Worm (Caenorhabditis elegans) whole organism, late embryonic: ENCODE measurements around the gene mlk-1.

Experiments
- C38D4.7 ChIP-seq: fragments of 200-800 bp; sonication (Bioruptor generic); optimal IDR thresholded peaks from 2 replicates; lab custom pipeline; 2018; ENCODE audit warnings: mild to moderate bottlenecking, missing genetic modification characterization, moderate library complexity, missing compliant biosample characterization
- K02D7.2 ChIP-seq: sonication (generic microtip); optimal IDR thresholded peaks from 2 replicates; lab custom pipeline; 2017; ENCODE audit warnings: mild to moderate bottlenecking, missing genetic modification characterization, missing compliant biosample characterization
- K09A11.1 ChIP-seq: sonication (generic microtip); optimal IDR thresholded peaks from 2 replicates; lab custom pipeline; 2017; ENCODE audit warnings: antibody characterized with exemption, mild to moderate bottlenecking, missing genetic modification characterization, missing compliant biosample characterization; ENCODE audit not compliant: insufficient read depth
- ahr-1 ChIP-seq: sonication (generic microtip); optimal IDR thresholded peaks from 2 replicates; lab custom pipeline; 2016; ENCODE audit warnings: missing genetic modification characterization, missing compliant biosample characterization
- ama-1 ChIP-seq: fragments of 150-350 bp; optimal IDR thresholded peaks from 2 replicates; lab custom pipeline; 2014
- ceh-14 ChIP-seq: sonication (generic microtip); optimal IDR thresholded peaks from 2 replicates; lab custom pipeline; 2016; ENCODE audit warnings: missing genotype, missing genetic modification characterization, missing compliant biosample characterization
- ceh-19 ChIP-seq: fragments of 200-800 bp; sonication (Bioruptor generic); optimal IDR thresholded peaks from 2 replicates; lab custom pipeline; 2018; ENCODE audit warnings: mild to moderate bottlenecking, missing genetic modification characterization, missing compliant biosample characterization
- ceh-2 ChIP-seq: sonication (generic microtip); optimal IDR thresholded peaks from 2 replicates; lab custom pipeline; 2016; ENCODE audit warnings: missing genotype, missing genetic modification characterization, missing compliant biosample characterization
- ceh-30 ChIP-seq: fragments of 150-350 bp; optimal IDR thresholded peaks from 2 replicates; lab custom pipeline; 2014; ENCODE audit warnings: missing biosample characterization, missing genetic modification characterization
- ceh-34 ChIP-seq: sonication (generic microtip); optimal IDR thresholded peaks from 2 replicates; lab custom pipeline; 2016; ENCODE audit warnings: mild to moderate bottlenecking, missing genetic modification characterization, missing compliant biosample characterization
- ceh-48 ChIP-seq: sonication (generic microtip); optimal IDR thresholded peaks from 2 replicates; lab custom pipeline; 2016; ENCODE audit warnings: missing genetic modification characterization, inconsistent platforms, missing compliant biosample characterization
- dmd-4 ChIP-seq: sonication (generic microtip); optimal IDR thresholded peaks from 2 replicates; lab custom pipeline; 2016; ENCODE audit warnings: borderline replicate concordance, missing genetic modification characterization, missing compliant biosample characterization
- elt-2 ChIP-seq: sonication (generic microtip); optimal IDR thresholded peaks from 2 replicates; lab custom pipeline; 2016; ENCODE audit warnings: missing genetic modification reagents, missing genetic modification characterization, missing compliant biosample characterization
- elt-4 ChIP-seq: sonication (generic microtip); optimal IDR thresholded peaks from 2 replicates; lab custom pipeline; 2016; ENCODE audit warnings: missing genetic modification characterization, missing compliant biosample characterization
- fkh-10 ChIP-seq: fragments of 150-350 bp; optimal IDR thresholded peaks from 2 replicates; lab custom pipeline; 2014; ENCODE audit warnings: missing biosample characterization, missing genetic modification reagents, missing genetic modification characterization
- fkh-6 ChIP-seq: sonication (generic microtip); optimal IDR thresholded peaks from 2 replicates; lab custom pipeline; 2016; ENCODE audit warnings: missing genetic modification characterization, missing compliant biosample characterization
- hlh-15 ChIP-seq: sonication (generic microtip); optimal IDR thresholded peaks from 2 replicates; lab custom pipeline; 2016; ENCODE audit warnings: missing genetic modification characterization, missing compliant biosample characterization
- hlh-30 ChIP-seq: sonication (generic microtip); optimal IDR thresholded peaks from 2 replicates; lab custom pipeline; 2017; ENCODE audit warnings: antibody characterized with exemption, missing genetic modification characterization, missing compliant biosample characterization; ENCODE audit not compliant: insufficient read depth
- hlh-6 ChIP-seq: sonication (generic microtip); optimal IDR thresholded peaks from 2 replicates; lab custom pipeline; 2016; ENCODE audit warnings: missing genotype, missing genetic modification characterization, missing compliant biosample characterization
- lim-6 ChIP-seq: sonication (generic microtip); optimal IDR thresholded peaks from 2 replicates; lab custom pipeline; 2016; ENCODE audit warnings: missing genetic modification characterization, missing compliant biosample characterization
- lin-11 ChIP-seq: fragments of 200-800 bp; sonication (Bioruptor generic); optimal IDR thresholded peaks from 2 replicates; lab custom pipeline; 2018; ENCODE audit warnings: mild to moderate bottlenecking, missing genetic modification characterization, missing compliant biosample characterization
- madf-2 ChIP-seq: sonication (generic microtip); optimal IDR thresholded peaks from 2 replicates; lab custom pipeline; 2017; ENCODE audit warnings: missing genetic modification characterization, missing compliant biosample characterization
- nfya-1 ChIP-seq: sonication (generic microtip); optimal IDR thresholded peaks from 2 replicates; lab custom pipeline; 2017; ENCODE audit warnings: missing genetic modification characterization, mild to moderate bottlenecking, missing compliant biosample characterization, antibody characterized with exemption, moderate library complexity
- nhr-11 ChIP-seq: fragments of 150-350 bp; optimal IDR thresholded peaks from 2 replicates; lab custom pipeline; 2014; ENCODE audit warnings: missing biosample characterization, missing genetic modification characterization
- nhr-232 ChIP-seq: sonication (generic microtip); optimal IDR thresholded peaks from 2 replicates; lab custom pipeline; 2016; ENCODE audit warnings: missing genetic modification characterization, missing compliant biosample characterization
- npax-4 ChIP-seq: sonication (generic microtip); optimal IDR thresholded peaks from 2 replicates; lab custom pipeline; 2016; ENCODE audit warnings: missing genetic modification characterization, missing compliant biosample characterization
- odd-2 ChIP-seq: sonication (generic microtip); optimal IDR thresholded peaks from 2 replicates; lab custom pipeline; 2017; ENCODE audit warnings: antibody characterized with exemption, mild to moderate bottlenecking, missing genetic modification characterization, missing compliant biosample characterization
- pag-3 ChIP-seq: sonication (generic microtip); optimal IDR thresholded peaks from 2 replicates; lab custom pipeline; 2016; ENCODE audit warnings: missing compliant biosample characterization, missing genetic modification characterization, borderline replicate concordance
- pat-9 ChIP-seq: fragments of 200-800 bp; sonication (Bioruptor generic); optimal IDR thresholded peaks from 2 replicates; lab custom pipeline; 2018; ENCODE audit warnings: mild to moderate bottlenecking, missing genetic modification characterization, moderate library complexity, missing compliant biosample characterization
- pax-1 ChIP-seq: fragments of 150-350 bp; optimal IDR thresholded peaks from 2 replicates; lab custom pipeline; 2014; ENCODE audit warnings: missing biosample characterization, missing genetic modification characterization
- pha-2 ChIP-seq: sonication (generic microtip); optimal IDR thresholded peaks from 2 replicates; lab custom pipeline; 2017; ENCODE audit warnings: mild to moderate bottlenecking, missing genetic modification characterization, missing compliant biosample characterization
- pha-4 ChIP-seq: fragments of 150-350 bp; optimal IDR thresholded peaks from 2 replicates; lab custom pipeline; 2018; ENCODE audit warnings: missing biosample characterization, missing genetic modification reagents, missing genetic modification characterization
- sdc-2 ChIP-seq: sonication (generic microtip); optimal IDR thresholded peaks from 2 replicates; lab custom pipeline; 2016; ENCODE audit warnings: missing genotype, missing genetic modification characterization, missing compliant biosample characterization
- sox-4 ChIP-seq: sonication (generic microtip); optimal IDR thresholded peaks from 2 replicates; lab custom pipeline; 2017; ENCODE audit warnings: mild to moderate bottlenecking, missing genetic modification characterization, inconsistent platforms, missing compliant biosample characterization
- syd-9 ChIP-seq: sonication (generic microtip); optimal IDR thresholded peaks from 2 replicates; lab custom pipeline; 2016; ENCODE audit warnings: mild to moderate bottlenecking, missing genetic modification characterization, moderate library complexity, missing compliant biosample characterization
- tbx-2 ChIP-seq: sonication (generic microtip); optimal IDR thresholded peaks from 2 replicates; lab custom pipeline; 2016; ENCODE audit warnings: missing genetic modification characterization, missing compliant biosample characterization
- unc-42 ChIP-seq: sonication (generic microtip); optimal IDR thresholded peaks from 2 replicates; lab custom pipeline; 2016; ENCODE audit warnings: missing genotype, missing genetic modification characterization, missing compliant biosample characterization
- zip-5 ChIP-seq: sonication (generic microtip); optimal IDR thresholded peaks from 2 replicates; lab custom pipeline; 2016; ENCODE audit warnings: missing genetic modification characterization, missing compliant biosample characterization
- ztf-16 ChIP-seq: sonication (generic microtip); optimal IDR thresholded peaks from 2 replicates; lab custom pipeline; 2017; ENCODE audit warnings: missing genetic modification characterization, missing compliant biosample characterization

Gene mlk-1

DNA sequence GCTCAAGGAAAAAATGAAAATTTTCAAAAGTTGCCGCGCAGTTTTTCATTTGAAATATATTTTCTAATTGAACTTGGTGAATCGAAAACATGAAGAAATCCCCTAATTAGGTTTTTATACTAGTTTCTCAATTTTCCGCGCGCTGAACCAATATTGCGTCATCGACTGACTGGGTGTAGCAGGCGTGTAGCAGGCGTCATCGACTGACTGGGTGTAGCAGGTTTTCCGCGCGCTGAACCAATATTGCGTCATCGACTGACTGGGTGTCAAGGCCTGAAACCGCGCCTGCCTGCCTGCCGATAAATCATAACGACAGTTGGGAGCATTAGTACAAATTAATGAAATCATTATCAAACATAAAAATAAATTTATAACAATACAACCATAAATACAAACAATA, 41.3 kb downstream of the mlk-1 start:
- no peak for TF ChIP-seq nfya-1 (tag; lab: Kevin White, UChicago)
- TF ChIP-seq madf-2 = no peak
- TF ChIP-seq K09A11.1 = no peak
- no peak for TF ChIP-seq ama-1 (lab: Kevin White, UChicago)
- TF ChIP-seq zip-5 = no peak
- TF ChIP-seq pat-9 (tag; lab: Kevin White, UChicago) = no peak
- TF ChIP-seq npax-4 = no peak
- TF ChIP-seq elt-2 = peak; percentile 7

DNA sequence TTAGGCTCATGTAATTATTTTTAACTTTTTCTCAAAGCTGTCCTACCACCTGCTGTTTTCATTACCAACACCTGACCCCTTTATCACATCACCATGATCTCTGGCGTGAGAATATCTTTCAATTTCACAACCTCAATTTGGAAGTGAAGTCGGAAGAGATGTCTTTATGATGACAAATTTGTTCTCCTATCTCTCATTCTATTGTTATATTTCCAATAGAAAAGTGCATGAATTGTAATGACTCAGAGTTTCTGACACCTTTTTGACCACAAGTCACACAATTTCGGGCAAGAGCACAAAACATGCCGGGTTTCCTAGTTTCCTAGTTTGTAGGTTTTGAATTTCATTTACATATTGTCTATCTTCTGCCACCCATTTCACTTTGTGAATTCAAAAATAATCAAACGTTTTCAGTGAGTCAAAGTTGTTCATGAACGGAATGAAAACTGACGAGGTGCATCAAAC, 45.8 kb downstream of the mlk-1 start, which contains the start of gene srr-4:
Gene srr-4 (plus strand): TSS at position 415 of the 465 bp plus-strand sequence.
- TF ChIP-seq zip-5 (no peak), fkh-10 (no peak), odd-2 (no peak), C38D4.7 (no peak), syd-9 (no peak), dmd-4 (tag; lab: Kevin White, UChicago) (no peak), hlh-6 (no peak), madf-2 (no peak), sox-4 (tag; lab: Kevin White, UChicago) (no peak), ceh-19 (no peak), ahr-1 (tag; lab: Kevin White, UChicago) (no peak), nhr-232 (tag; lab: Kevin White, UChicago) (no peak), hlh-15 (tag; lab: Kevin White, UChicago) (no peak), ztf-16 (tag; lab: Kevin White, UChicago) (no peak), pax-1 (tag; lab: Kevin White, UChicago) (no peak), pag-3 (no peak), pha-2 (tag; lab: Kevin White, UChicago) (no peak)

DNA sequence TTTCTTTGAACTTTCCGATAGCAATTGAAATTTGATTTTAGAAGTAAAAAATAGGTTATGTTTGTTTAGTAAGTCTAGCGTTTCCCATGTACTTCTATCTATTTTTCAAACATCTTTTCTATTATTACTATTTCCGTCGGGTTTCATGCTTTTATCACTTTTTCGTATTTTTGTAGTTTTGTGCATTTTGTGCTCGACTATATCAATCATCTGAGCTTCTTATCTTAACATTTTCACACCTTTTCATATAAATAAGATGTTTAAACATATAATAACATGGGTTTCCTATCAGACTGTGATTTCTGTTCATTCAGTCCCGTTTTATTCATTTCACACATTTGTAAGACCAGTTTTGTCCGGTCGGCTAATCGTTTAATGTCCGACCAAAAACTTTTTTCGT, 46.5 kb downstream of the mlk-1 start:
- TF ChIP-seq sdc-2 (tag; lab: Kevin White, UChicago) = no peak
- no peak for TF ChIP-seq lin-11
- no peak for TF ChIP-seq K02D7.2 (tag; lab: Kevin White, UChicago)
- TF ChIP-seq nhr-11 = no peak
- TF ChIP-seq pag-3 = no peak
- TF ChIP-seq hlh-30 = no peak
- no peak for TF ChIP-seq hlh-15 (tag; lab: Kevin White, UChicago)
- no peak for TF ChIP-seq elt-4 (tag; lab: Kevin White, UChicago)
- no peak for TF ChIP-seq ceh-48 (tag; lab: Kevin White, UChicago)
- TF ChIP-seq ceh-2 (tag; lab: Kevin White, UChicago) = no peak
- TF ChIP-seq ahr-1 (tag; lab: Kevin White, UChicago) = no peak
- no peak for TF ChIP-seq fkh-6 (tag; lab: Kevin White, UChicago)
- no peak for TF ChIP-seq tbx-2
- no peak for TF ChIP-seq C38D4.7
- TF ChIP-seq madf-2 = no peak
- no peak for TF ChIP-seq pha-2 (tag; lab: Kevin White, UChicago)
- no peak for TF ChIP-seq ceh-30 (tag; lab: Kevin White, UChicago)
- TF ChIP-seq pha-4 (tag; lab: Kevin White, UChicago) = no peak

DNA sequence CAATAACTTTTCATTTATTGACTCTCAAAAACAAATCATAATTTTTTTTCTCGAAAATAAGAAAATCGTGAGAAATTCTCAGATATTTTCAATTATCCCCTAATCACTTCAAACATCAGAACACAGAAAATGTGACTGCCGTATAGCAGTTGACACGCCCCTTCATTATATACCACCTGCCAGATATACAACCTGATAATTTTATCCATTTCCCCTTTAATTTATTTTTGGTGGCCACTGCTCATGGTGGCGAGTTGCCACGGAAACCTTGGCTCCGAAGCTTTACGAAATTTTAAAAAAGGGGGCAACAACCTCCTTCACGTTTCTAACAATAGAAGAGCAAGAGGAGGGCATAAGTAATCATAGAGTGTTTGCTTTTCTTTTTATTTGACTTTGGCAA, 47.9 kb downstream of the mlk-1 start:
- TF ChIP-seq ceh-19 (no peak), lim-6 (tag; lab: Kevin White, UChicago) (no peak), ceh-34 (no peak), ceh-30 (tag; lab: Kevin White, UChicago) (no peak), madf-2 (no peak), unc-42 (peak; percentile 29), ceh-14 (tag; lab: Kevin White, UChicago) (peak; percentile 46), ahr-1 (tag; lab: Kevin White, UChicago) (no peak)
- TF ChIP-seq, all 69 proteins: peak for 2
